Fruit fly (Drosophila melanogaster) whole organism, embryonic: ENCODE measurements around the gene CG10947.
A peak's percentile ranks its signal among the peaks of the same experiment; 100 is the strongest.

Source experiments
- Antp ChIP-seq: fragments of 200-800 bp; sonication (Bioruptor generic); optimal IDR thresholded peaks from 3 replicates; lab custom pipeline; 2016; ENCODE audit warnings: missing biosample characterization, missing genetic modification characterization
- Awh ChIP-seq: fragments of 200-800 bp; sonication (Bioruptor generic); IDR thresholded peaks from 2 replicates; pipeline ENCODE4, ENCODE4 v1.3.6; 2022; ENCODE audit warnings: missing biosample characterization, missing genetic modification characterization
- CG1024 ChIP-seq: fragments of 200-800 bp; sonication (Bioruptor generic); IDR thresholded peaks from 2 replicates; pipeline ENCODE4 v1.3.6; 2022; ENCODE audit warnings: missing biosample characterization, missing genetic modification characterization
- CG11456 ChIP-seq: fragments of 200-800 bp; sonication (Bioruptor generic); IDR thresholded peaks from 3 replicates; pipeline ENCODE4 v1.3.6; 2022; ENCODE audit warnings: missing biosample characterization, missing genetic modification characterization
- CG12769 ChIP-seq: fragments of 200-800 bp; sonication (Bioruptor generic); optimal IDR thresholded peaks from 2 replicates; lab custom pipeline; 2019; ENCODE audit warnings: missing biosample characterization, mild to moderate bottlenecking, missing genetic modification characterization, moderate library complexity
- CG13424 ChIP-seq: fragments of 200-800 bp; sonication (Bioruptor generic); optimal IDR thresholded peaks from 2 replicates; lab custom pipeline; 2019; ENCODE audit warnings: missing biosample characterization, mild to moderate bottlenecking, missing genetic modification characterization, moderate library complexity
- CG14050 ChIP-seq: fragments of 200-800 bp; sonication (Bioruptor generic); IDR thresholded peaks from 3 replicates; pipeline ENCODE4 v1.3.6; 2022; ENCODE audit warnings: missing biosample characterization, missing genetic modification characterization
- CG17612 ChIP-seq: fragments of 200-800 bp; sonication (Bioruptor generic); IDR thresholded peaks from 2 replicates; pipeline ENCODE4 v1.3.6; 2022; ENCODE audit warnings: missing biosample characterization, missing genetic modification characterization
- CG1832 ChIP-seq: fragments of 200-800 bp; sonication (Bioruptor generic); optimal IDR thresholded peaks from 2 replicates; lab custom pipeline; 2017; ENCODE audit warnings: missing biosample characterization, mild to moderate bottlenecking, missing genetic modification characterization, inconsistent platforms
- CG18619 ChIP-seq: fragments of 200-800 bp; sonication (Bioruptor generic); optimal IDR thresholded peaks from 3 replicates; lab custom pipeline; 2017; ENCODE audit warnings: missing biosample characterization, mild to moderate bottlenecking, missing genetic modification characterization
- CG2120 ChIP-seq: fragments of 200-800 bp; sonication (Bioruptor generic); optimal IDR thresholded peaks from 3 replicates; lab custom pipeline; 2016; ENCODE audit warnings: missing biosample characterization, missing genetic modification characterization
- CG2712 ChIP-seq: fragments of 200-800 bp; optimal IDR thresholded peaks from 3 replicates; lab custom pipeline; 2019; ENCODE audit warnings: missing biosample characterization, mild to moderate bottlenecking, missing genetic modification characterization, moderate library complexity
- CG30403 ChIP-seq: fragments of 200-800 bp; sonication (Bioruptor generic); optimal IDR thresholded peaks from 3 replicates; lab custom pipeline; 2016; ENCODE audit warnings: missing biosample characterization, missing genetic modification characterization
- CG32532 ChIP-seq: fragments of 200-800 bp; sonication (Bioruptor generic); IDR thresholded peaks from 2 replicates; pipeline ENCODE4 v1.3.6; 2022; ENCODE audit warnings: missing biosample characterization, missing genetic modification characterization
- CG3995 ChIP-seq: fragments of 200-800 bp; sonication (Bioruptor generic); optimal IDR thresholded peaks from 3 replicates; lab custom pipeline; 2016; ENCODE audit warnings: missing biosample characterization, missing genetic modification characterization
- CG4282 ChIP-seq: fragments of 200-800 bp; sonication (Bioruptor generic); optimal IDR thresholded peaks from 2 replicates; lab custom pipeline; 2016; ENCODE audit warnings: missing biosample characterization, missing genetic modification characterization
- CG4328 ChIP-seq: fragments of 200-800 bp; sonication (Bioruptor generic); optimal IDR thresholded peaks from 3 replicates; lab custom pipeline; 2017; ENCODE audit warnings: missing biosample characterization, missing genetic modification reagents, missing genetic modification characterization
- CG4617 ChIP-seq: fragments of 200-800 bp; sonication (Bioruptor generic); optimal IDR thresholded peaks from 3 replicates; lab custom pipeline; 2016; ENCODE audit warnings: missing biosample characterization, missing genetic modification characterization, borderline replicate concordance
- CG6272 ChIP-seq: fragments of 200-800 bp; sonication (Bioruptor generic); IDR thresholded peaks from 2 replicates; pipeline ENCODE4 v1.3.6; 2022; ENCODE audit warnings: missing biosample characterization, missing genetic modification characterization
- CG6683 ChIP-seq: fragments of 200-800 bp; sonication (Bioruptor generic); optimal IDR thresholded peaks from 2 replicates; lab custom pipeline; 2017; ENCODE audit warnings: missing biosample characterization, mild to moderate bottlenecking, missing genetic modification characterization, missing genetic modification reagents
- CG7963 ChIP-seq: fragments of 200-800 bp; sonication (Bioruptor generic); IDR thresholded peaks from 3 replicates; pipeline ENCODE4 v1.3.6; 2022; ENCODE audit warnings: missing biosample characterization, missing genetic modification characterization; ENCODE audit not compliant: partially characterized antibody
- CG8478 ChIP-seq: fragments of >200 bp; optimal IDR thresholded peaks from 2 replicates; lab custom pipeline; 2018
- Dll ChIP-seq: fragments of 200-800 bp; sonication (Bioruptor generic); IDR thresholded peaks from 4 replicates; pipeline ENCODE4 v1.3.6; 2022; ENCODE audit warnings: missing biosample characterization, missing genetic modification characterization; ENCODE audit not compliant: partially characterized antibody
- ERR ChIP-seq: fragments of 200-800 bp; sonication (Bioruptor generic); optimal IDR thresholded peaks from 2 replicates; lab custom pipeline; 2016; ENCODE audit warnings: missing biosample characterization, missing genetic modification characterization
- Fer2 ChIP-seq: fragments of 200-800 bp; sonication (Bioruptor generic); optimal IDR thresholded peaks from 2 replicates; lab custom pipeline; 2018; ENCODE audit warnings: missing biosample characterization, mild to moderate bottlenecking, missing genetic modification characterization, moderate library complexity
- GATAe ChIP-seq: fragments of 200-800 bp; sonication (Bioruptor generic); conservative IDR thresholded peaks from 2 replicates; pipeline ENCODE4 v1.3.6; 2022; ENCODE audit warnings: missing biosample characterization, missing genetic modification characterization
- HmgZ ChIP-seq: fragments of 200-800 bp; sonication (Bioruptor generic); optimal IDR thresholded peaks from 2 replicates; lab custom pipeline; 2018; ENCODE audit warnings: missing biosample characterization, mild to moderate bottlenecking, missing genetic modification characterization
- Hsf ChIP-seq: fragments of 200-800 bp; sonication (Bioruptor generic); optimal IDR thresholded peaks from 3 replicates; lab custom pipeline; 2016; ENCODE audit warnings: missing biosample characterization, missing genetic modification characterization
- Max ChIP-seq: fragments of 200-800 bp; sonication (Bioruptor generic); optimal IDR thresholded peaks from 2 replicates; lab custom pipeline; 2016; ENCODE audit warnings: missing biosample characterization, mild to moderate bottlenecking, missing genetic modification characterization
- NFAT ChIP-seq: fragments of 200-800 bp; sonication (Bioruptor generic); IDR thresholded peaks from 2 replicates; pipeline ENCODE4 v1.3.6; 2022; ENCODE audit warnings: missing biosample characterization, missing genetic modification characterization
- Rfx ChIP-seq: fragments of 200-800 bp; sonication (Bioruptor generic); IDR thresholded peaks from 2 replicates; pipeline ENCODE4 v1.3.6; 2022; ENCODE audit warnings: missing biosample characterization, missing genetic modification characterization
- TFAM ChIP-seq: fragments of 200-800 bp; sonication (Bioruptor generic); optimal IDR thresholded peaks from 2 replicates; lab custom pipeline; 2017; ENCODE audit warnings: missing biosample characterization, missing genetic modification characterization, inconsistent platforms
- Taf1 ChIP-seq: fragments of 200-800 bp; sonication (Bioruptor generic); IDR thresholded peaks from 2 replicates; pipeline ENCODE4 v1.3.6; 2022; ENCODE audit warnings: missing biosample characterization, missing genetic modification characterization
- Trl ChIP-seq, 3 experiments: fragments of >200 bp in 2 of 3; fragments of 200-800 bp in 1 of 3; sonication (Bioruptor generic) in 1 of 3; optimal IDR thresholded peaks; 2 replicates in 1 of 3; 3 replicates in 2 of 3; lab custom pipeline; 2016 to 2017; ENCODE audit warnings: missing biosample characterization in 1 of 3, missing genetic modification characterization in 1 of 3
- ato ChIP-seq: fragments of 200-800 bp; sonication (Bioruptor generic); IDR thresholded peaks from 2 replicates; pipeline ENCODE4 v1.3.6; 2022; ENCODE audit warnings: missing biosample characterization, missing genetic modification characterization; ENCODE audit not compliant: partially characterized antibody
- chinmo ChIP-seq: fragments of 200-800 bp; sonication (Bioruptor generic); IDR thresholded peaks from 4 replicates; pipeline ENCODE4 v1.3.6; 2022; ENCODE audit warnings: missing biosample characterization, missing genetic modification characterization; ENCODE audit not compliant: partially characterized antibody
- chm ChIP-seq: fragments of 200-800 bp; sonication (Bioruptor generic); IDR thresholded peaks from 2 replicates; pipeline ENCODE4 v1.3.6; 2022; ENCODE audit warnings: missing biosample characterization, missing genetic modification characterization
- corto ChIP-seq: fragments of 200-800 bp; sonication (Bioruptor generic); optimal IDR thresholded peaks from 2 replicates; lab custom pipeline; 2016; ENCODE audit warnings: missing biosample characterization, mild to moderate bottlenecking, missing genetic modification characterization, moderate library complexity
- crc ChIP-seq: fragments of 200-800 bp; sonication (Bioruptor generic); optimal IDR thresholded peaks from 2 replicates; lab custom pipeline; 2016; ENCODE audit warnings: missing biosample characterization, missing genetic modification characterization
- crol ChIP-seq: fragments of 200-800 bp; sonication (Bioruptor generic); IDR thresholded peaks from 2 replicates; pipeline ENCODE4 v1.3.6; 2022; ENCODE audit warnings: missing biosample characterization, missing genetic modification characterization
- emc ChIP-seq: fragments of 200-800 bp; sonication (Bioruptor generic); optimal IDR thresholded peaks from 2 replicates; lab custom pipeline; 2016; ENCODE audit warnings: missing biosample characterization, missing genetic modification characterization
- exex ChIP-seq: fragments of 200-800 bp; sonication (Bioruptor generic); optimal IDR thresholded peaks from 4 replicates; lab custom pipeline; 2018; ENCODE audit warnings: missing biosample characterization, mild to moderate bottlenecking, missing genetic modification characterization, moderate library complexity
- eyg ChIP-seq: fragments of 200-800 bp; sonication (Bioruptor generic); optimal IDR thresholded peaks from 3 replicates; lab custom pipeline; 2016; ENCODE audit warnings: missing biosample characterization, missing genetic modification characterization
- gem ChIP-seq: fragments of 200-800 bp; sonication (Bioruptor generic); optimal IDR thresholded peaks from 2 replicates; lab custom pipeline; 2019; ENCODE audit warnings: missing biosample characterization, mild to moderate bottlenecking, missing genetic modification characterization, moderate library complexity
- psq ChIP-seq: fragments of 200-800 bp; sonication (Bioruptor generic); optimal IDR thresholded peaks from 2 replicates; lab custom pipeline; 2017; ENCODE audit warnings: missing biosample characterization, missing genetic modification characterization
- slbo ChIP-seq: fragments of 200-800 bp; sonication (Bioruptor generic); IDR thresholded peaks from 2 replicates; pipeline ENCODE4 v1.3.6; 2022; ENCODE audit warnings: missing biosample characterization, missing genetic modification characterization
- sr ChIP-seq: fragments of 200-800 bp; sonication (Bioruptor generic); IDR thresholded peaks from 3 replicates; pipeline ENCODE4 v1.3.6; 2022; ENCODE audit warnings: missing biosample characterization, missing genetic modification characterization
- tup ChIP-seq: fragments of 200-800 bp; sonication (Bioruptor generic); optimal IDR thresholded peaks from 2 replicates; lab custom pipeline; 2016; ENCODE audit warnings: missing biosample characterization, mild to moderate bottlenecking, missing genetic modification characterization, moderate library complexity
- twi ChIP-seq: fragments of 200-800 bp; optimal IDR thresholded peaks from 2 replicates; lab custom pipeline; 2019; ENCODE audit warnings: missing biosample characterization, mild to moderate bottlenecking, missing genetic modification characterization, moderate library complexity
- usp ChIP-seq: fragments of >200 bp; optimal IDR thresholded peaks from 2 replicates; lab custom pipeline; 2017; ENCODE audit warnings: missing biosample characterization, missing genetic modification characterization

The CG10947 gene

dm6 chr2L:20417597-20418286, 3.1 kb upstream of the CG10947 start (continued):
- no peak for TF ChIP-seq CG6683 (GFP tag; lab: Kevin White, UChicago)
- no peak for TF ChIP-seq crc (GFP tag; lab: Kevin White, UChicago)
- peak; percentile 62; the same call in 2 of the 3 replicates for TF ChIP-seq CG11456 (GFP tag; lab: Robert Waterston, UW)
- no peak for TF ChIP-seq tup (GFP tag; lab: Kevin White, UChicago)
- TF ChIP-seq Fer2 (tag; lab: Kevin White, UChicago), result no peak
- peak; percentile 35; the same call in 2 of the 4 replicates for TF ChIP-seq chinmo (GFP tag; lab: Robert Waterston, UW)
- peak; percentile 52; the same call in 1 of the 2 replicates for TF ChIP-seq slbo (GFP tag; lab: Robert Waterston, UW)
- peak; percentile 47 for TF ChIP-seq exex (tag; lab: Kevin White, UChicago)
- peak; percentile 33 for TF ChIP-seq CG30403 (GFP tag; lab: Kevin White, UChicago)
- peak in 1 of 2 experiments; percentile 70 for TF ChIP-seq Trl (optimal IDR thresholded peaks at IDR 0.05; lab: Kevin White, UChicago)
- TF ChIP-seq Trl (GFP tag; optimal IDR thresholded peaks at IDR 0.05; lab: Kevin White, UChicago), result no peak
- TF ChIP-seq CG4328 (GFP tag; lab: Kevin White, UChicago), result no peak
- TF ChIP-seq CG6272, result no peak
- TF ChIP-seq HmgZ (tag; lab: Kevin White, UChicago), result no peak
- no peak for TF ChIP-seq corto
- no peak for TF ChIP-seq Taf1
- TF ChIP-seq eyg (GFP tag; lab: Kevin White, UChicago), result no peak
- no peak for TF ChIP-seq CG1024 (GFP tag; lab: Robert Waterston, UW)
- TF ChIP-seq Dll (GFP tag; lab: Robert Waterston, UW), result no peak
- no peak for TF ChIP-seq twi (tag; lab: Kevin White, UChicago)
- no peak for TF ChIP-seq chm (GFP tag; lab: Robert Waterston, UW)
- no peak for TF ChIP-seq Hsf (GFP tag; lab: Kevin White, UChicago)
- TF ChIP-seq CG2120, result peak; percentile 59
- TF ChIP-seq crol (GFP tag; lab: Robert Waterston, UW), result peak; percentile 87
- no peak for TF ChIP-seq CG8478
- TF ChIP-seq gem (tag; lab: Kevin White, UChicago), result no peak
- TF ChIP-seq ato, result no peak
- peak; percentile 13; the same call in 1 of the 3 replicates for TF ChIP-seq CG14050 (GFP tag; lab: Robert Waterston, UW)
- 0 out of 2 replicates have a peak, but pooled peaks have one; percentile 23 for TF ChIP-seq NFAT (GFP tag; lab: Robert Waterston, UW)
- no peak for TF ChIP-seq Antp (GFP tag; lab: Kevin White, UChicago)
- peak; percentile 5 for TF ChIP-seq psq (GFP tag; lab: Kevin White, UChicago)
- TF ChIP-seq CG7963, result no peak
- TF ChIP-seq CG1832 (GFP tag; lab: Kevin White, UChicago), result peak; percentile 14
- no peak for TF ChIP-seq CG18619
- peak; percentile 31 for TF ChIP-seq CG13424 (tag; lab: Kevin White, UChicago)
- TF ChIP-seq CG2712 (tag; lab: Kevin White, UChicago), result no peak
- TF ChIP-seq CG12769, result peak; percentile 92
- peak; percentile 64 for TF ChIP-seq Rfx (GFP tag; lab: Robert Waterston, UW)
- no peak for TF ChIP-seq ERR
- no peak for TF ChIP-seq CG4282 (GFP tag; lab: Kevin White, UChicago)
- TF ChIP-seq emc (GFP tag; lab: Kevin White, UChicago), result no peak
- 0 out of 2 replicates have a peak, but pooled peaks have one; percentile 14 for TF ChIP-seq Awh (GFP tag; lab: Robert Waterston, UW)
- peak; percentile 62 for TF ChIP-seq CG32532 (GFP tag; lab: Robert Waterston, UW)
- peak; percentile 60; the same call in 2 of the 3 replicates for TF ChIP-seq sr (GFP tag; lab: Robert Waterston, UW)
- TF ChIP-seq Max (GFP tag; lab: Kevin White, UChicago), result no peak
- TF ChIP-seq TFAM (GFP tag; lab: Kevin White, UChicago), result no peak
- TF ChIP-seq usp (GFP tag; lab: Kevin White, UChicago), result no peak
- peak; percentile 80 for TF ChIP-seq GATAe (GFP tag; lab: Robert Waterston, UW)
- TF ChIP-seq CG17612 (GFP tag; lab: Robert Waterston, UW), result no peak
- no peak for TF ChIP-seq CG3995 (GFP tag; lab: Kevin White, UChicago)
- TF ChIP-seq CG4617 (GFP tag; lab: Kevin White, UChicago), result no peak
